Fruit fly (Drosophila melanogaster) whole organism: ENCODE data around the gene Hipk.
A peak's percentile ranks its signal among the peaks of the same experiment; 100 is the strongest.

Source experiments
- CG8478 ChIP-seq: fragments of >200 bp; optimal IDR thresholded peaks from 2 replicates; lab custom pipeline; 2018; ENCODE audit warnings: inconsistent platforms
- Dll ChIP-seq: fragments of >200 bp; optimal IDR thresholded peaks from 2 replicates; lab custom pipeline; 2017
- EcR ChIP-seq, 2 experiments: fragments of >200 bp; optimal IDR thresholded peaks; 2 replicates each; lab custom pipeline; 2017; ENCODE audit warnings: missing biosample characterization in 2 of 2, missing genetic modification characterization in 2 of 2, missing genetic modification reagents in 2 of 2
- pan ChIP-seq: fragments of >200 bp; optimal IDR thresholded peaks from 2 replicates; lab custom pipeline; 2017
- psq ChIP-seq: fragments of >200 bp; optimal IDR thresholded peaks from 2 replicates; lab custom pipeline; 2017
- usp ChIP-seq: fragments of >200 bp; optimal IDR thresholded peaks from 2 replicates; lab custom pipeline; 2017; ENCODE audit warnings: missing biosample characterization, missing genetic modification characterization, mixed read lengths

Hipk gene

DNA sequence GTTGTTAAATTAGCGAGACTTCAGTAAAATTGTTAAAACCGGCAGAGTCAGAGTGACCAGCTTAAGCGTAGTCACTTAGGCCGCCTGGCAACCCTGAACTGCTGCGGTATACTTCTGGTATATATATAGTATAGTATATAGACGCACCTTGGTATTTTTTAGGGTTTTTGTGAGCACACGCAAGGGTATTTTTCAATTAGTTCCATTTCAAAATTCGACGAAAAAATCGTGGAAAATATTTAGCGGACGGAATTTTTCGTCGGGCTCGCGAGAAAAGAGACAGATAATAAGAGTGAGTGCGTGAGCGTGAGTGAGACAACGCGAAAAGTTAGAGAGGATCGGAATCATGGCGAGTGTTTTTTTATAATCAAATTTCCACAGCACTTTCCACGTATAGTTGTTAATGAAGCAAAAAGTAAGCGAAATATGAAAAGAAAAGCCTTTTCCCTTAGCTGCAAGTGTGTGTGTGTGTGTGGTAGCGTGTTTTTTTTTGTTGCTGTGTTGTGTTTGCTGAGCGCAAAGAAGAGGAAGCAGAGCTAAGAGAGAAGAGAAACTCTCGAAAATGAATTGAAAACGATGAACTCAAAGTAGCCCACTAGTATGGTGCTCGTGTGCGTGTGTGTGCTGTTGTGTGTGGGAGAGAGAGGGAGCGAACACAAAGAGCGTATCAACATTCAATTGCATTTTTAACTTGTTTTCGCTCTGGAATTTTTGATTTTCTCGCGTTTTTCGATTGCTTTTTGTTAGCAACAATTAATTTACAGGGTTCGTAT, at the start of gene Hipk, which contains the start of gene Cypl:
Gene Hipk, plus strand, starts transcription at position 198 of the 773 bp plus-strand sequence.
Gene Cypl, minus strand, starts transcription at position 69 of the 773 bp plus-strand sequence.
- peak; percentile 18 for TF ChIP-seq CG8478 (lab: Kevin White, UChicago)
- TF ChIP-seq Dll, result peak; percentile 80
- no peak for TF ChIP-seq usp (GFP tag; lab: Kevin White, UChicago)
- peak in 1 of 2 experiments; percentile 12 for TF ChIP-seq EcR (GFP tag; optimal IDR thresholded peaks at IDR 0.05; lab: Kevin White, UChicago)

DNA sequence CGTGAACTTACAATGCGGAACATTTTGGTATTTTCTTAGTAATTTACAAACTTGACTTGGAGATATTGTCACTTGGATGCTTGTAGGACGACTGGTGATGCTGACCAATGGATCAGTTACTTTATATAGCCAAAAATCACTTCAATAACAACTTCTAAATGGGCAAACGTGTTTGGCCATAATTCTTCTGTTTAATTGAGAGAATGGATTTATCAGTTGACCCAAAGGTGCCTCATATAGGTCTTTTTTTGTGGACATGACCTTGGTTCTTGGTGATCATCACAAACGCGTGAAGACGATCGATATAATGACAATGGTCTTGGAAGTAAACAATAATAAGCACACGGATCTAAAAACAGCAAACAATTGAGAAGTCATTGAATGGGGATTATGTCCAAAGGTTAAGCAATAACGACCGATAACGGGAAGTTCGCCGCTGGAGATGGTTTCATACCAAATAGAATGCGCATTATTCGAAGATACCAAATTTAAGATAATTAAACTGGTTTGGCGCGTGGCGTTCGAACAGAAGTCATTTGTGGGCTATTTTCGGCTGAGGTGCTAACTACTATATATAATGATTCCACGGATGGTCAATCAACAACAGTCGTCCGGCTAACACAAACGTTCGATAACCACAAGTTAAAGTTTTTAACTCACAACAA, 42.4 kb upstream of the Hipk start, which contains the start of the genes CG34267 and CG34268:
Gene CG34267, minus strand, starts transcription at position 101 of the 665 bp plus-strand sequence.
Gene CG34268, plus strand, starts transcription at position 615 of the 665 bp plus-strand sequence.
- no peak for TF ChIP-seq psq (lab: Kevin White, UChicago)
- no peak for TF ChIP-seq pan
- TF ChIP-seq EcR (GFP tag; optimal IDR thresholded peaks at IDR 0.05; lab: Kevin White, UChicago), result no peak
- TF ChIP-seq usp (GFP tag; lab: Kevin White, UChicago), result no peak
- no peak for TF ChIP-seq Dll
- no peak for TF ChIP-seq CG8478 (lab: Kevin White, UChicago)

DNA sequence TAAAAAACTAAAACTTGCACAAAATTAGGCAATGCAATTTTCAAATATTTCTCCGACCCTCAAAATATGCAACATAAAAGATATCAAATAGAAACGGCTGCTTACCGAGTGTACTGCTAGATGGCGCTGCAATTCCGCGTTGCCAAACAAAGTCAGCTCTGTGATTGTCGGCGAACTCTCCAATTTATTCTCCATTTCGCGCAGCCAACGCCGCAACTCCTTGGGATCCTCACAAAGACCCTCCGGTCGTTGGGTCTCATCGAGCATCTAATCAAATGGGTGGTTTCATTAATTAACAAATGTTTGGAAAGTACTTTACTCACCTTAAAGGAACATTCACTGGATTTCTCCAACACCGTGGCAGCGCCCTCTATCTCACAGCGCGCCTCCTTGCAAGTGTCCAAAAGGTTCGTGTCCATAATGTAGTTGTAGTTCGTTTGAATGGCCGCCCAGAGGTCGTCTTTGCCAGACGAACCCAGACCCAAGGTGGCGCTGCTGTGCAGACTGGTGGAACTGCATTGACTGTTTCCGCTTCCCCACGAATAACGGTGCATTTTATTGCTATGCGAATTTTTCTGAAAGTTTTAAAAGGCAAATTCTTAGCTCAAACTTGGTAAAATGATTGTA, 37.0 kb upstream of the Hipk start:
- TF ChIP-seq usp (GFP tag; lab: Kevin White, UChicago), result no peak
- no peak for TF ChIP-seq CG8478 (lab: Kevin White, UChicago)
- TF ChIP-seq EcR (GFP tag; optimal IDR thresholded peaks at IDR 0.05; lab: Kevin White, UChicago), result no peak
- no peak for TF ChIP-seq Dll

DNA sequence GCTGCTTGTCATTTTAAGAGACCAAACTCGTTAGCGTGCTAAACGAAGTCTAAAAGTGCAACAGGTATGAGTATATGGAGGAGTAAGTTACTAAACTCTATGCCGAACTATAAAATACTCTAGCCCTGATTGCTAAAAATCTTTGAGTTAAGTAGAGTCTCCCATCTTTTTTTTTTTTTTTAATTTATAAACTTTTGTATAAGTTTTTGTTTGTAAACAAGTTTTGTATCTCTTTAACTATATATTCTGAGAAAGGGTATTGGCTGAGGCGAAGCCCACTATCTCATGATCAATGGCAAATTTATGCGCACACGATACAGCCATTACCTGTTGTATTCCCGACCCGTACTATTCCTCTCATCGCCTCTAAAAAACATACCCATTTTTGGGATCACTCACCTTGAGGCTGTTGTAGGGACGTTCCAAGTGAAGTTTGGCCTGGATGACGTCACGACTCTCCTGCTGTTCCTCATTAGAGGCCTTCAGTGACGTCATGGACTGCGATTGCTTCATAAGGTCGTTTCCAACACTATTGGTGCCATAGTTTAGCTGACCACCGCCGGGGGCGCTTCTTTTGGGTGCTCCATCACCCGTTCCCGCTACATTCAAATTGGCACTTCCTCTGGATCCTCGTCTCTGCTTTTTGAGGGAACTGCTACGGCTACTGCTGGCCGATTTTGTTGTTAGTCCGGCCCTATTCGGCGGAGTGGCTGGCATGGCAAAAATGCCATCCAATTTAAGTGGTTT, 35.1 kb upstream of the Hipk start:
- no peak for TF ChIP-seq EcR (GFP tag; optimal IDR thresholded peaks at IDR 0.05; lab: Kevin White, UChicago)
- TF ChIP-seq pan, result no peak
- no peak for TF ChIP-seq psq (lab: Kevin White, UChicago)
- no peak for TF ChIP-seq CG8478 (lab: Kevin White, UChicago)
- no peak for TF ChIP-seq usp (GFP tag; lab: Kevin White, UChicago)
- no peak for TF ChIP-seq Dll

DNA sequence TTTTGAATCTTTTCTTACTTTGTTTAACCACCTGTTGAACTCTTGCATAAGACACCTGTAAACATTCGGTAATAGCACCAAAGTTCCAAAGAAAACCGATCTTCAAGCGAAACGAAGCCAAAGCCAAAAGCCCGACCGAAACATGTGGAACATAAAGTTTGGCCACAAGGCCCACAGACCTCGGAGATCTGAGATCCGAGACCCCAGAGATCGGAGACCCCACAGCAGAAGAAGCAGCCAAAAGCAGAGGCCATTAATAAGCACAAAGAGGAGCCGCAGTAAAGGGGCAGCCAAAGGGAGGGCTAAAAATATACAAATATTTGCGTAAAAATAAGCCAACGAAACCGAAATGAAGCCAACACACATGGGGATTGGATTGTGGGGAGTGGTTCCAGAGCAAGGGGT, 32.0 kb upstream of the Hipk start:
- TF ChIP-seq pan (no peak), EcR (GFP tag; optimal IDR thresholded peaks at IDR 0.05; lab: Kevin White, UChicago) (peak in 1 of 2 experiments; percentile 42)

DNA sequence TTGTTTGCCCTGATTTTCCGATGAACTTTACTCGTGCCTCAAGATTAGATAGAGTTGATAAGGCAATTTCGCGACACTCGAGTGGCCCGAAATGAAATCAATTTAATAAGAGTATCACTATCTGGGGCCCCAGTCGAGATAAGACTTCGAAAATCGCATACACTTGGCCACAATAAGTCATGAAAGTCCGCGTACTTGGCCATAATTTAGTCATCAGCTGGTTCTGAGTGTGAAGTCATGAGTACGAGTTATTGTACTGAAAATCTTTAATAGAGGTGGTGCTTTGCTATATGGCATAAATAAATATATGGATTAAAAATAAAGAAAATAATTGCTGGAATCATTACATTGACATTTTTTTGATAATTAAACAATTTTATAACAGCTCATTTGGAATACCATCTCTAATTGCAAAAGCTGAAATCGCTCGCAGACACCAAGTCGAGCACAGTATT, 31.1 kb upstream of the Hipk start:
- TF ChIP-seq EcR (GFP tag; optimal IDR thresholded peaks at IDR 0.05; lab: Kevin White, UChicago), result no peak
- no peak for TF ChIP-seq CG8478 (lab: Kevin White, UChicago)
- no peak for TF ChIP-seq Dll
- no peak for TF ChIP-seq psq (lab: Kevin White, UChicago)
- no peak for TF ChIP-seq usp (GFP tag; lab: Kevin White, UChicago)
- TF ChIP-seq pan, result no peak

DNA sequence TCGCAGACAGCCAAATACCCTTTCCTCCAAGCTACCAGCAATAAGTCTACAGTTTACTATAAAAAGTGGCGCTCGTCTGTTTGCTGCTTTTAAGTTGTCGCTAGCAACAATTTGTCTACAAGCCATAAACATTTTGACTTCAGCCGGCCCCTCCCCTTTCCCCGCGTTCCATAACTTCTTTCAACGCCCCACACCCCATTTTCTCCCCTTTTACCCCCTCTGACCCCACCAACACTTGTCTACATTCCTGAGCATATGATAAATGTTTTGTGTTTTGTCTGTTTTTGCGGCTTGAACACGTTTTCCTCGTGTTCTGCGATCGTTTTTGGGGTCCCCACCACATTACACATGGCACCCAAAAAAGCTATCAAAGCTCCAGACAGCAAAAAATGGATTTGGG, 29.2 kb upstream of the Hipk start:
- no peak for TF ChIP-seq EcR (GFP tag; optimal IDR thresholded peaks at IDR 0.05; lab: Kevin White, UChicago)
- TF ChIP-seq psq (lab: Kevin White, UChicago), result no peak
- no peak for TF ChIP-seq Dll
- no peak for TF ChIP-seq usp (GFP tag; lab: Kevin White, UChicago)
- TF ChIP-seq pan, result no peak
- no peak for TF ChIP-seq CG8478 (lab: Kevin White, UChicago)

DNA sequence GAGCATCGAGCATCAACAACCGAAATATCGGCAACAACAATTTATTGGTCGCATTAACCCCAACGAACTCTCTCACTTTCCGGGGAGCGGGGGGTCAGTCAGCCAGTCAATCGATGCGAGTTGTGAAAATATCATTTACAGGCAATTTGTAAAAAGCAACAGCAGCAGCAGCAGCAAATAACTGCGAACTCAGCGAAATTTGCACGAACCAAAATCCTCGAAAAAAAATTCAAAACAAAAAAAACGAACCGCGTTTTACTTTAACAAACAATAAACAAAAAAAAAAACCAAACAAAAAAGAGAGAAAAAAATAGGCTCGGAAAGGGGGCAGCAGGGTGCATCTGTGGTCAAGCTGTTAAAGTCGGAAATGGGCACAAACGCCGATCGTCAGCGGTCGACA, 27.2 kb upstream of the Hipk start:
- no peak for TF ChIP-seq psq (lab: Kevin White, UChicago)
- TF ChIP-seq usp (GFP tag; lab: Kevin White, UChicago), result no peak
- no peak for TF ChIP-seq EcR (GFP tag; optimal IDR thresholded peaks at IDR 0.05; lab: Kevin White, UChicago)
- no peak for TF ChIP-seq pan
- no peak for TF ChIP-seq CG8478 (lab: Kevin White, UChicago)
- TF ChIP-seq Dll, result no peak

DNA sequence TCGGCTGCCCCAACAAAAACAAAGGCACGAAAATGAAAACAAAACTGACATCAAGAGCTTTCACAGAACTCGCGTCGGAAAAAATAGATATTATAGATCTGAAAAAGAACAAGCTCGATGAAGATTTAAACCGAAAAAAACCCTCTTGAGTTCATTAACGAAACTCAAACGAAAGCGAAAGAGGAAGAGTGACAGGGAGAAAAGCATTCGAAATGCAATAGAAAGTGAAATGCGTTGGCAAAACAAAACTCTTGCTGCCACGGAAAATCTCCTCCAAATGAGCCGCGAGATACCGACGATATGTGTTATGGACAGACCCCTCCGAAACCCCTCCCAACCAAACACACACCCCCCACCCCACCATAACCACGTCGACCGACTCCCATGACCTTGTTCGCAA, 26.3 kb upstream of the Hipk start:
- TF ChIP-seq usp (GFP tag; lab: Kevin White, UChicago) (no peak), Dll (no peak)

DNA sequence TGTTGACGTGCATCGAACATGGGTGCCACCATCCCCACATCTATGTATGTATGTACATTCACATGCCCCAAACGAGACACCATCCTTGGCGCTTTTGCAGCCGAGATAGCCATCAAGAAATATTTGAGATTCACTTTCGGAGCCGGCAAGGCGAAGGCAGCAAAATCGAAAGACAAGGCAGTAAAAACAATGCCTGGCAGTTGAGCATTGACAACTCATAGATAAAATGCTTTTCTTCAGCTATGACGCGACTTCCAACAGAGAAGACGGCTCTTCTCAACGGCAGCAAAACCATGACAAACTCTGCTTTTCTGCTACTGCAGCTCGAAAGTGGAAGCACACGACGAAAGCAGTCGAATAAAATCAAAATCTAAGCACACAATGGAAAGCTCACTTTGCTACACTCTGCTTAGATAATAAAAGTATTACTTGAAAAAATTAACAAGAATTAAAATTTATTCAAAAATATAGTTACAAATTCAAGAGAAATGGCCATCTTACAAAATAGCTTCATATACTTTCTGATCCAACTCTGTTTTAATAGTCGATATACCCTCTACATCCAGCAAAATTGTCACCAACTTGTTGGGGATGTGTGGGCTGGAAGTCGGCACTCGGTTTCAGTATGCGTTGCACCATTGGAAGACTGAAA, 25.8 kb upstream of the Hipk start:
- TF ChIP-seq usp (GFP tag; lab: Kevin White, UChicago) (no peak), pan (no peak), CG8478 (lab: Kevin White, UChicago) (no peak), EcR (GFP tag; optimal IDR thresholded peaks at IDR 0.05; lab: Kevin White, UChicago) (no peak), psq (lab: Kevin White, UChicago) (no peak), Dll (no peak)
